Fruit fly (Drosophila melanogaster) whole organism, embryonic: ENCODE results near the gene CG1896.
A peak's percentile ranks its signal among the peaks of the same experiment; 100 is the strongest.

Experiments
- Adf1 ChIP-seq: fragments of 200-800 bp; sonication (Bioruptor generic); IDR thresholded peaks from 2 replicates; pipeline ENCODE4 v1.3.6; 2022; ENCODE audit warnings: missing biosample characterization, missing genetic modification characterization
- Atf6 ChIP-seq: fragments of 200-800 bp; sonication (Bioruptor generic); IDR thresholded peaks from 2 replicates; pipeline ENCODE4 v1.3.6; 2022; ENCODE audit warnings: missing biosample characterization, missing genetic modification characterization
- B-H2 ChIP-seq: fragments of 200-800 bp; sonication (Bioruptor generic); optimal IDR thresholded peaks from 2 replicates; lab custom pipeline; 2018; ENCODE audit warnings: missing biosample characterization, mild to moderate bottlenecking, missing genetic modification characterization
- Bdp1 ChIP-seq: fragments of 200-800 bp; sonication (Bioruptor generic); optimal IDR thresholded peaks from 3 replicates; lab custom pipeline; 2016; ENCODE audit warnings: missing biosample characterization, missing genetic modification characterization
- CG10462 ChIP-seq: fragments of 200-800 bp; sonication (Bioruptor generic); optimal IDR thresholded peaks from 2 replicates; lab custom pipeline; 2016; ENCODE audit warnings: missing biosample characterization, missing genetic modification characterization
- CG10543 ChIP-seq: fragments of 200-800 bp; sonication (Bioruptor generic); optimal IDR thresholded peaks from 3 replicates; lab custom pipeline; 2017; ENCODE audit warnings: missing biosample characterization, mild to moderate bottlenecking, missing genetic modification characterization, moderate library complexity
- CG12071 ChIP-seq: fragments of 200-800 bp; sonication (Bioruptor generic); optimal IDR thresholded peaks from 3 replicates; lab custom pipeline; 2018; ENCODE audit warnings: missing biosample characterization, mild to moderate bottlenecking, missing genetic modification characterization
- CG12236 ChIP-seq: fragments of 200-800 bp; sonication (Bioruptor generic); optimal IDR thresholded peaks from 2 replicates; lab custom pipeline; 2016; ENCODE audit warnings: missing biosample characterization, missing genetic modification characterization
- CG14667 ChIP-seq: fragments of 200-800 bp; sonication (Bioruptor generic); IDR thresholded peaks from 2 replicates; pipeline ENCODE4 v1.3.6; 2022; ENCODE audit warnings: missing biosample characterization, missing genetic modification characterization
- CG15479 ChIP-seq: fragments of 200-800 bp; sonication (Bioruptor generic); optimal IDR thresholded peaks from 3 replicates; lab custom pipeline; 2019; ENCODE audit warnings: missing biosample characterization, mild to moderate bottlenecking, missing genetic modification characterization, moderate library complexity
- CG17186 ChIP-seq: fragments of 200-800 bp; sonication (Bioruptor generic); optimal IDR thresholded peaks from 3 replicates; lab custom pipeline; 2017; ENCODE audit warnings: missing biosample characterization, missing genetic modification reagents, missing genetic modification characterization
- CG17385 ChIP-seq: fragments of 200-800 bp; sonication (Bioruptor generic); optimal IDR thresholded peaks from 3 replicates; lab custom pipeline; 2018; ENCODE audit warnings: missing biosample characterization, mild to moderate bottlenecking, missing genetic modification characterization
- CG18011 ChIP-seq: fragments of 200-800 bp; sonication (Bioruptor generic); optimal IDR thresholded peaks from 2 replicates; lab custom pipeline; 2017; ENCODE audit warnings: missing biosample characterization, missing genetic modification characterization, mild to moderate bottlenecking, moderate library complexity, missing genotype
- CG31388 ChIP-seq: fragments of 200-800 bp; sonication (Bioruptor generic); optimal IDR thresholded peaks from 2 replicates; lab custom pipeline; 2016; ENCODE audit warnings: missing biosample characterization, missing genetic modification characterization
- CG3163 ChIP-seq: fragments of 200-800 bp; sonication (Bioruptor generic); optimal IDR thresholded peaks from 3 replicates; lab custom pipeline; 2016; ENCODE audit warnings: missing biosample characterization, missing genetic modification characterization
- CG32767 ChIP-seq: fragments of 200-800 bp; sonication (Bioruptor generic); IDR thresholded peaks from 2 replicates; pipeline ENCODE4 v1.3.6; 2022; ENCODE audit warnings: missing biosample characterization, missing genetic modification characterization
- CG34224 ChIP-seq: fragments of 200-800 bp; sonication (Bioruptor generic); IDR thresholded peaks from 3 replicates; pipeline ENCODE4 v1.3.6; 2022; ENCODE audit warnings: missing biosample characterization, missing genetic modification characterization; ENCODE audit not compliant: partially characterized antibody
- CG4820 ChIP-seq: fragments of 200-800 bp; sonication (Bioruptor generic); optimal IDR thresholded peaks from 3 replicates; lab custom pipeline; 2016; ENCODE audit warnings: missing biosample characterization, missing genetic modification characterization
- CG4854 ChIP-seq: fragments of 200-800 bp; sonication (Bioruptor generic); optimal IDR thresholded peaks from 2 replicates; lab custom pipeline; 2016; ENCODE audit warnings: missing biosample characterization, missing genetic modification characterization, inconsistent platforms
- CG6813 ChIP-seq: fragments of 200-800 bp; sonication (Bioruptor generic); optimal IDR thresholded peaks from 2 replicates; lab custom pipeline; 2017; ENCODE audit warnings: missing biosample characterization, missing genetic modification characterization, mild to moderate bottlenecking, moderate library complexity, missing genetic modification reagents
- CG7357 ChIP-seq: fragments of 200-800 bp; sonication (Bioruptor generic); IDR thresholded peaks from 3 replicates; pipeline ENCODE4 v1.3.6; 2022; ENCODE audit warnings: missing biosample characterization, missing genetic modification characterization
- CG8281 ChIP-seq: fragments of 200-800 bp; sonication (Bioruptor generic); optimal IDR thresholded peaks from 2 replicates; lab custom pipeline; 2018; ENCODE audit warnings: missing biosample characterization, mild to moderate bottlenecking, missing genetic modification characterization, moderate library complexity
- CG8478 ChIP-seq: fragments of >200 bp; optimal IDR thresholded peaks from 2 replicates; lab custom pipeline; 2018
- Camta ChIP-seq: fragments of 200-800 bp; sonication (Bioruptor generic); optimal IDR thresholded peaks from 2 replicates; lab custom pipeline; 2016; ENCODE audit warnings: missing biosample characterization, missing genetic modification characterization
- Drgx ChIP-seq: fragments of 200-800 bp; sonication (Bioruptor generic); IDR thresholded peaks from 2 replicates; pipeline ENCODE4 v1.3.6; 2022; ENCODE audit warnings: missing biosample characterization, missing genetic modification characterization
- Jarid2 ChIP-seq: fragments of 200-800 bp; sonication (Bioruptor generic); optimal IDR thresholded peaks from 3 replicates; lab custom pipeline; 2017; ENCODE audit warnings: mild to moderate bottlenecking, missing biosample characterization, missing genetic modification reagents, missing genetic modification characterization
- MBD-R2 ChIP-seq: fragments of 200-800 bp; sonication (Bioruptor generic); IDR thresholded peaks from 2 replicates; pipeline ENCODE4 v1.3.6; 2022; ENCODE audit warnings: missing biosample characterization, missing genetic modification characterization
- Spps ChIP-seq: fragments of 200-800 bp; sonication (Bioruptor generic); optimal IDR thresholded peaks from 2 replicates; lab custom pipeline; 2018; ENCODE audit warnings: missing biosample characterization, mild to moderate bottlenecking, missing genetic modification characterization
- amos ChIP-seq: fragments of 200-800 bp; sonication (Bioruptor generic); IDR thresholded peaks from 2 replicates; pipeline ENCODE4 v1.3.6; 2022; ENCODE audit warnings: missing biosample characterization, missing genetic modification characterization; ENCODE audit not compliant: partially characterized antibody
- aop ChIP-seq: fragments of 200-800 bp; sonication (Bioruptor generic); IDR thresholded peaks from 2 replicates; pipeline ENCODE4 v1.3.6; 2022; ENCODE audit warnings: missing biosample characterization, missing genetic modification characterization
- ara ChIP-seq: fragments of 200-800 bp; sonication (Bioruptor generic); IDR thresholded peaks from 2 replicates; pipeline ENCODE4 v1.3.6; 2022; ENCODE audit warnings: missing biosample characterization, missing genetic modification characterization
- az2 ChIP-seq: fragments of 200-800 bp; sonication (Bioruptor generic); optimal IDR thresholded peaks from 3 replicates; lab custom pipeline; 2016; ENCODE audit warnings: missing biosample characterization, missing genetic modification characterization
- cad ChIP-seq: fragments of >200 bp; optimal IDR thresholded peaks from 2 replicates; lab custom pipeline; 2017; ENCODE audit warnings: missing biosample characterization, missing genetic modification characterization
- cas ChIP-seq: fragments of 200-800 bp; sonication (Bioruptor generic); IDR thresholded peaks from 2 replicates; pipeline ENCODE4 v1.3.6; 2022; ENCODE audit warnings: missing biosample characterization, missing genetic modification characterization
- da ChIP-seq: fragments of 200-800 bp; sonication (Bioruptor generic); optimal IDR thresholded peaks from 2 replicates; lab custom pipeline; 2016; ENCODE audit warnings: missing biosample characterization, missing genetic modification characterization
- gce ChIP-seq: fragments of 200-800 bp; sonication (Bioruptor generic); IDR thresholded peaks from 3 replicates; pipeline ENCODE4 v1.3.6; 2022; ENCODE audit warnings: missing biosample characterization, missing genetic modification characterization
- gcm ChIP-seq: fragments of 200-800 bp; sonication (Bioruptor generic); optimal IDR thresholded peaks from 2 replicates; lab custom pipeline; 2019; ENCODE audit warnings: missing biosample characterization, mild to moderate bottlenecking, missing genetic modification characterization, moderate library complexity
- hth ChIP-seq: fragments of >200 bp; optimal IDR thresholded peaks from 2 replicates; lab custom pipeline; 2017; ENCODE audit warnings: inconsistent platforms
- kah ChIP-seq: fragments of 200-800 bp; sonication (Bioruptor generic); optimal IDR thresholded peaks from 2 replicates; lab custom pipeline; 2018; ENCODE audit warnings: missing biosample characterization, mild to moderate bottlenecking, missing genetic modification characterization
- nau ChIP-seq: fragments of 200-800 bp; sonication (Bioruptor generic); optimal IDR thresholded peaks from 3 replicates; lab custom pipeline; 2017; ENCODE audit warnings: missing biosample characterization, mild to moderate bottlenecking, missing genetic modification characterization, missing genetic modification reagents
- odd ChIP-seq: fragments of 200-800 bp; sonication (Bioruptor generic); optimal IDR thresholded peaks from 2 replicates; lab custom pipeline; 2017; ENCODE audit warnings: missing biosample characterization, mild to moderate bottlenecking, missing genetic modification characterization
- pros ChIP-seq: fragments of 200-800 bp; sonication (Bioruptor generic); optimal IDR thresholded peaks from 3 replicates; lab custom pipeline; 2019; ENCODE audit warnings: missing biosample characterization, mild to moderate bottlenecking, missing genetic modification characterization, moderate library complexity
- pum ChIP-seq: fragments of 200-800 bp; sonication (Bioruptor generic); optimal IDR thresholded peaks from 2 replicates; lab custom pipeline; 2016; ENCODE audit warnings: missing biosample characterization, missing genetic modification characterization
- row ChIP-seq: fragments of 200-800 bp; sonication (Bioruptor generic); IDR thresholded peaks from 3 replicates; pipeline ENCODE4 v1.3.6; 2022; ENCODE audit warnings: missing biosample characterization, missing genetic modification characterization
- scrt ChIP-seq: fragments of 200-800 bp; sonication (Bioruptor generic); optimal IDR thresholded peaks from 2 replicates; lab custom pipeline; 2018; ENCODE audit warnings: missing biosample characterization, mild to moderate bottlenecking, missing genetic modification characterization, moderate library complexity
- sd ChIP-seq: fragments of 200-800 bp; sonication (Bioruptor generic); optimal IDR thresholded peaks from 3 replicates; lab custom pipeline; 2018; ENCODE audit warnings: missing biosample characterization, mild to moderate bottlenecking, missing genetic modification characterization, moderate library complexity
- sima ChIP-seq: fragments of 200-800 bp; sonication (Bioruptor generic); optimal IDR thresholded peaks from 2 replicates; lab custom pipeline; 2016; ENCODE audit warnings: missing biosample characterization, missing genetic modification characterization
- sisA ChIP-seq: fragments of 200-800 bp; sonication (Bioruptor generic); IDR thresholded peaks from 2 replicates; pipeline ENCODE4 v1.3.6; 2022; ENCODE audit warnings: missing biosample characterization, missing genetic modification characterization
- slp2 ChIP-seq: fragments of 200-800 bp; sonication (Bioruptor generic); optimal IDR thresholded peaks from 2 replicates; lab custom pipeline; 2016; ENCODE audit warnings: missing biosample characterization, missing genetic modification characterization
- zen2 ChIP-seq: fragments of 200-800 bp; sonication (Bioruptor generic); IDR thresholded peaks from 3 replicates; pipeline ENCODE4 v1.3.6; 2022; ENCODE audit warnings: missing biosample characterization, missing genetic modification characterization; ENCODE audit not compliant: partially characterized antibody

The CG1896 gene

DNA sequence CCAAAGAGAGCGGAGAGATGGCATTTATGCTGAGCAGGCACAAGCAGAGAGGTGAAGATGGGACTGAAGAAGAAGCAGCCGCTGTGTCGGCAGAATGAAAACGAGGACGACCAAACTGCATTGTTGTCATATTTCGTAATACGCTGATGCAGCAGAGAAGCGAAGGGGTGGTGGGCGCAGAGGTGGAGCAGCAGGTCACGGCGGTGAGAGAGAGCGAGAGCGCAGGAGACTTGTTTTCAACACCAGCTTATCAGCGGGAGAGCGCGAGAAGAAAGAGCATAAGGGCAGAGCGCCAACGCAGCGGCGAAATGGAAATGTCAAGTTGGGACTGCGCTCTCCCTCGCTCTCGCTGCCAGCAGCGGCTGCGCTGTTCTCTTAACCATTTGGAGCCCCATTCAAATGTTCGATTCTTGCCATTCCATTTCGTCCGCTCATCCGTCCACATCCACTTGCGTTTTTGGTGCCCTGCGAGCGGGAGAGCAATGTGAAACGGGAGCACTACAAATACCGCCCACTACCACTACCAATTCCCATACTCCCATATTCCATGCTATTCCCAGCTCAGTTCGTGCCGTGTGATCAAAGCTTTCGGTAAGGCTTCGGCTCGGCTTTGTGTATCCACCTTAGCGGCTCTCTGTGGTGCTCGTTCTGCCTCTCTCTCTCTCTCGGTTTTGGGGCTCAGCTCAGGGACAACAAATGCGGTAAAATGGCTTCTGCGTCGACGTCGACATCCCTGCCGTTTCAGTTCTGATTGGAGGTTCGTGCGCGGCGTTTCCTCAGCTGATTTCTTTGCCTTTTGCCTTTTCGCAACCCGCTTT is 30.6 kb upstream of the CG1896 start, which contains the start of gene ttk (continued):
- TF ChIP-seq CG17186 (no peak), MBD-R2 (GFP tag; lab: Robert Waterston, UW) (no peak), CG14667 (GFP tag; lab: Robert Waterston, UW) (no peak), pros (peak; percentile 71), CG3163 (peak; percentile 87), CG10543 (GFP tag; lab: Kevin White, UChicago) (no peak), Adf1 (GFP tag; lab: Robert Waterston, UW) (peak; percentile 78), row (GFP tag; lab: Robert Waterston, UW) (no peak), CG34224 (peak; percentile 46; the same call in 1 of the 3 replicates), zen2 (GFP tag; lab: Robert Waterston, UW) (peak; percentile 72), pum (no peak), gcm (GFP tag; lab: Kevin White, UChicago) (no peak), scrt (GFP tag; lab: Kevin White, UChicago) (no peak), sima (no peak), Camta (GFP tag; lab: Kevin White, UChicago) (no peak), Bdp1 (GFP tag; lab: Kevin White, UChicago) (no peak), CG8478 (lab: Kevin White, UChicago) (no peak), nau (GFP tag; lab: Kevin White, UChicago) (no peak), Spps (tag; lab: Kevin White, UChicago) (no peak), aop (GFP tag; lab: Robert Waterston, UW) (no peak), cas (GFP tag; lab: Robert Waterston, UW) (no peak), CG4820 (GFP tag; lab: Kevin White, UChicago) (no peak), CG8281 (no peak), hth (lab: Kevin White, UChicago) (no peak), slp2 (GFP tag; lab: Kevin White, UChicago) (no peak), Drgx (no peak), Jarid2 (GFP tag; lab: Kevin White, UChicago) (peak; percentile 54), CG15479 (GFP tag; lab: Kevin White, UChicago) (peak; percentile 23), CG4854 (GFP tag; lab: Kevin White, UChicago) (no peak), gce (no peak), da (no peak), CG31388 (GFP tag; lab: Kevin White, UChicago) (no peak), B-H2 (GFP tag; lab: Kevin White, UChicago) (no peak), CG12236 (no peak), CG7357 (GFP tag; lab: Robert Waterston, UW) (no peak), CG32767 (GFP tag; lab: Robert Waterston, UW) (0 out of 2 replicates have a peak, but pooled peaks have one; percentile 9), odd (GFP tag; lab: Kevin White, UChicago) (peak; percentile 7), amos (GFP tag; lab: Robert Waterston, UW) (no peak), CG17385 (GFP tag; lab: Kevin White, UChicago) (peak; percentile 90), az2 (GFP tag; lab: Kevin White, UChicago) (no peak), CG12071 (GFP tag; lab: Kevin White, UChicago) (no peak), sisA (GFP tag; lab: Robert Waterston, UW) (no peak), ara (GFP tag; lab: Robert Waterston, UW) (peak; percentile 13; the same call in 1 of the 2 replicates), CG10462 (no peak), CG6813 (peak; percentile 19), kah (peak; percentile 8), CG18011 (no peak), cad (GFP tag; lab: Kevin White, UChicago) (no peak), Atf6 (GFP tag; lab: Robert Waterston, UW) (no peak), sd (tag; lab: Kevin White, UChicago) (peak; percentile 81)
